Fruit fly (Drosophila melanogaster) ovary, adult (tissue): ENCODE measurements around the gene hb.
A peak's percentile ranks its signal among the peaks of the same experiment; 100 is the strongest.

ENCODE experiments used
- CG17801 ChIP-seq: fragments of 200-800 bp; optimal IDR thresholded peaks from 2 replicates; lab custom pipeline; 2019; ENCODE audit warnings: missing biosample characterization, mild to moderate bottlenecking, missing genetic modification characterization, moderate library complexity; ENCODE audit not compliant: partially characterized antibody

hb gene

dm6 chr3R:8697772-8698259, at the start of gene hb:
Gene hb, minus strand, starts transcription at chr3R:8697822.
- TF ChIP-seq CG17801 (GFP tag; lab: Kevin White, UChicago): no peak

dm6 chr3R:8746354-8746753, 48.7 kb upstream of the hb start:
- peak; percentile 78 for TF ChIP-seq CG17801 (GFP tag; lab: Kevin White, UChicago)

- TF ChIP-seq CG17801 (GFP tag; lab: Kevin White, UChicago): peak; percentile 38
Observed at dm6 chr3R:8744198-8744597, 46.6 kb upstream of the hb start.

dm6 chr3R:8742661-8743060, 45.0 kb upstream of the hb start:
- no peak for TF ChIP-seq CG17801 (GFP tag; lab: Kevin White, UChicago)

dm6 chr3R:8741941-8742340, 44.3 kb upstream of the hb start:
- TF ChIP-seq CG17801 (GFP tag; lab: Kevin White, UChicago): no peak

- TF ChIP-seq CG17801 (GFP tag; lab: Kevin White, UChicago): no peak
Observed at dm6 chr3R:8741248-8741647, 43.6 kb upstream of the hb start.

dm6 chr3R:8740118-8740517, 42.5 kb upstream of the hb start:
- TF ChIP-seq CG17801 (GFP tag; lab: Kevin White, UChicago): no peak

dm6 chr3R:8739161-8739783, 41.6 kb upstream of the hb start:
- TF ChIP-seq CG17801 (GFP tag; lab: Kevin White, UChicago): no peak

- TF ChIP-seq CG17801 (GFP tag; lab: Kevin White, UChicago): peak; percentile 83
Observed at dm6 chr3R:8731597-8732263, 34.1 kb upstream of the hb start, which contains the start of the genes M1BP and CG8202. Gene M1BP, minus strand, starts transcription at chr3R:8731698. Gene CG8202, plus strand, starts transcription at chr3R:8732091.

- no peak for TF ChIP-seq CG17801 (GFP tag; lab: Kevin White, UChicago)
Observed at dm6 chr3R:8729542-8729941, 31.9 kb upstream of the hb start, which contains the start of gene ranshi. Gene ranshi, minus strand, starts transcription at chr3R:8729693.

dm6 chr3R:8726632-8727031, 29.0 kb upstream of the hb start, which contains the start of gene CG8159:
Gene CG8159, plus strand, starts transcription at chr3R:8726854.
- TF ChIP-seq CG17801 (GFP tag; lab: Kevin White, UChicago): no peak

dm6 chr3R:8725179-8725578, 27.6 kb upstream of the hb start, which contains the start of gene ouib:
Gene ouib, plus strand, starts transcription at chr3R:8725479.
- TF ChIP-seq CG17801 (GFP tag; lab: Kevin White, UChicago): no peak

- no peak for TF ChIP-seq CG17801 (GFP tag; lab: Kevin White, UChicago)
Observed at dm6 chr3R:8722962-8723548, 25.4 kb upstream of the hb start, which contains the start of gene nom. Gene nom, plus strand, starts transcription at chr3R:8723174.

- TF ChIP-seq CG17801 (GFP tag; lab: Kevin White, UChicago): no peak
Observed at dm6 chr3R:8721071-8721470, 23.4 kb upstream of the hb start, which contains the start of gene CG8136. Gene CG8136, plus strand, starts transcription at chr3R:8721371.

dm6 chr3R:8718898-8719297, 21.3 kb upstream of the hb start, which contains the start of gene CG11760:
Gene CG11760, plus strand, starts transcription at chr3R:8719198.
- TF ChIP-seq CG17801 (GFP tag; lab: Kevin White, UChicago): no peak
